Worm (Caenorhabditis elegans): ENCODE measurements around the gene ceh-54.

- TF ChIP-seq fos-1 (tag; optimal IDR thresholded peaks at IDR 0.05), result no peak
- no peak for TF ChIP-seq nhr-76 (tag; optimal IDR thresholded peaks at IDR 0.05)
- TF ChIP-seq nhr-25 (tag; optimal IDR thresholded peaks at IDR 0.05), result no peak
- TF ChIP-seq ceh-82 (tag; optimal IDR thresholded peaks at IDR 0.05), result no peak
- TF ChIP-seq ama-1 (optimal IDR thresholded peaks at IDR 0.05), result no peak
- TF ChIP-seq nhr-11 (tag; optimal IDR thresholded peaks at IDR 0.05), result no peak
- TF ChIP-seq nfya-1 (tag; optimal IDR thresholded peaks at IDR 0.05; ENCODE audit: insufficient read depth), result no peak
- no peak for TF ChIP-seq nhr-12 (tag; optimal IDR thresholded peaks at IDR 0.05)
- TF ChIP-seq nhr-28 (tag; optimal IDR thresholded peaks at IDR 0.05), result no peak
- TF ChIP-seq skn-1 (tag; optimal IDR thresholded peaks at IDR 0.05), result no peak
- TF ChIP-seq lin-15B (tag; optimal IDR thresholded peaks at IDR 0.05), result no peak
- TF ChIP-seq fkh-2 (tag; optimal IDR thresholded peaks at IDR 0.05), result no peak
- TF ChIP-seq elt-2 (tag; optimal IDR thresholded peaks at IDR 0.05), result peak; percentile 52
Observed at ce11 chrX:6157411-6157916, 36.6 kb downstream of the ceh-54 start.

Measured in whole organism, L3 larva.